Worm (Caenorhabditis elegans) whole organism, mixed stage, embryonic: ENCODE results near the gene nuc-1.

Experiments
- bed-3 ChIP-seq: fragments of 200-800 bp; sonication (Bioruptor generic); optimal IDR thresholded peaks from 3 replicates; lab custom pipeline; 2018; ENCODE audit warnings: mild to moderate bottlenecking, missing genetic modification characterization, moderate library complexity, missing compliant biosample characterization
- ces-1 ChIP-seq: fragments of 150-350 bp; optimal IDR thresholded peaks from 2 replicates; lab custom pipeline; 2014; ENCODE audit warnings: missing biosample characterization, missing genetic modification reagents, missing genetic modification characterization
- elt-1 ChIP-seq: sonication (generic microtip); optimal IDR thresholded peaks from 2 replicates; lab custom pipeline; 2017; ENCODE audit warnings: missing genetic modification characterization, mild to moderate bottlenecking, missing compliant biosample characterization, antibody characterized with exemption, moderate library complexity, borderline replicate concordance; ENCODE audit not compliant: insufficient read depth
- elt-3 ChIP-seq: fragments of 150-350 bp; optimal IDR thresholded peaks from 2 replicates; lab custom pipeline; 2014; ENCODE audit warnings: missing biosample characterization, missing genetic modification characterization
- lin-13 ChIP-seq: fragments of 150-350 bp; optimal IDR thresholded peaks from 2 replicates; lab custom pipeline; 2014; ENCODE audit warnings: missing biosample characterization, missing genetic modification characterization
- lsy-2 ChIP-seq: fragments of 150-350 bp; optimal IDR thresholded peaks from 2 replicates; lab custom pipeline; 2014; ENCODE audit warnings: missing biosample characterization, missing genetic modification characterization
- nhr-237 ChIP-seq: fragments of 150-350 bp; optimal IDR thresholded peaks from 2 replicates; lab custom pipeline; 2014; ENCODE audit warnings: missing biosample characterization, missing genetic modification characterization
- nhr-28 ChIP-seq: fragments of 150-350 bp; optimal IDR thresholded peaks from 2 replicates; lab custom pipeline; 2014; ENCODE audit warnings: missing biosample characterization, missing genetic modification characterization
- nhr-76 ChIP-seq: sonication (generic microtip); optimal IDR thresholded peaks from 2 replicates; lab custom pipeline; 2017; ENCODE audit warnings: missing biosample characterization, missing genetic modification characterization
- snpc-4 ChIP-seq: fragments of 150-350 bp; optimal IDR thresholded peaks from 2 replicates; lab custom pipeline; 2014; ENCODE audit warnings: missing biosample characterization, missing genetic modification characterization
- sptf-1 ChIP-seq: sonication (generic microtip); optimal IDR thresholded peaks from 2 replicates; lab custom pipeline; 2017; ENCODE audit warnings: mild to moderate bottlenecking, missing genetic modification characterization, moderate library complexity, missing compliant biosample characterization
- unc-62 ChIP-seq: fragments of 150-350 bp; optimal IDR thresholded peaks from 2 replicates; lab custom pipeline; 2014; ENCODE audit warnings: missing biosample characterization, missing genetic modification reagents, missing genetic modification characterization
- ztf-11 ChIP-seq: fragments of 150-350 bp; optimal IDR thresholded peaks from 2 replicates; lab custom pipeline; 2014; ENCODE audit warnings: missing biosample characterization, missing genetic modification characterization

- TF ChIP-seq nhr-76 (tag; lab: Kevin White, UChicago) (no peak), lsy-2 (tag; lab: Kevin White, UChicago) (no peak), snpc-4 (no peak), bed-3 (GFP tag; lab: Kevin White, UChicago) (no peak), ces-1 (GFP tag; lab: Kevin White, UChicago) (no peak), elt-3 (tag; lab: Kevin White, UChicago) (no peak), ztf-11 (no peak), lin-13 (no peak), unc-62 (GFP tag; lab: Kevin White, UChicago) (no peak), nhr-28 (tag; lab: Kevin White, UChicago) (no peak), sptf-1 (tag; lab: Kevin White, UChicago) (no peak), elt-1 (tag; lab: Kevin White, UChicago) (no peak), nhr-237 (tag; lab: Kevin White, UChicago) (no peak)
These were observed at the start of gene nuc-1 for ce11 chrX:9539294-9540030.
